Worm (Caenorhabditis elegans): ENCODE results near the gene R05G6.1.

Gene R05G6.1

DNA sequence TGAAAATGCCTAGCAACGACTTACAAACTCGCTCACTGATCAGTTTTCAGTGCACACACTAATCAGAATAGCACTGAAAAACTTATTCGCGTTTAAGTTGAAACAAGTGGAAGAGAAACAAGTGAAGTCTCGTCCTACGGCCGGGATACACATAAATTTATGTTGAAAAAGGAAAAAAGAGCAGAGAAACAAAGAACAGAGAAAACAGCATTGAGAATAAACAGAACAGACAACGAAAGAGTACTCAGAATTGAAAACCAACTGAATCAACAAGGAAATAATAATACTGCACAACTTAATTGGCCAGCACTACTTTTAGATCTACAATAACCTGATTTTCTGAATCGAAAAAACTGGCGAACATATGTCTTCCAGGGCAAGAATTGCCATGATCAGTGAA is 21.9 kb downstream of the R05G6.1 start, which contains the start of gene F49E8.6:
F49E8.6 (minus strand) TSS at position 317 of the 400 bp plus-strand sequence.
- TF ChIP-seq K12H6.12 (tag; optimal IDR thresholded peaks at IDR 0.05) (no peak), F37B4.10 (GFP tag; IDR thresholded peaks at IDR 0.05) (no peak), dox-1 (GFP tag; IDR thresholded peaks at IDR 0.05) (no peak), hmg-1.2 (GFP tag; IDR thresholded peaks at IDR 0.05) (peak; percentile 38; the same call in 1 of the 2 replicates), hlh-26 (GFP tag; conservative IDR thresholded peaks at IDR 0.05) (no peak), ztf-6 (GFP tag; IDR thresholded peaks at IDR 0.05) (no peak)

DNA sequence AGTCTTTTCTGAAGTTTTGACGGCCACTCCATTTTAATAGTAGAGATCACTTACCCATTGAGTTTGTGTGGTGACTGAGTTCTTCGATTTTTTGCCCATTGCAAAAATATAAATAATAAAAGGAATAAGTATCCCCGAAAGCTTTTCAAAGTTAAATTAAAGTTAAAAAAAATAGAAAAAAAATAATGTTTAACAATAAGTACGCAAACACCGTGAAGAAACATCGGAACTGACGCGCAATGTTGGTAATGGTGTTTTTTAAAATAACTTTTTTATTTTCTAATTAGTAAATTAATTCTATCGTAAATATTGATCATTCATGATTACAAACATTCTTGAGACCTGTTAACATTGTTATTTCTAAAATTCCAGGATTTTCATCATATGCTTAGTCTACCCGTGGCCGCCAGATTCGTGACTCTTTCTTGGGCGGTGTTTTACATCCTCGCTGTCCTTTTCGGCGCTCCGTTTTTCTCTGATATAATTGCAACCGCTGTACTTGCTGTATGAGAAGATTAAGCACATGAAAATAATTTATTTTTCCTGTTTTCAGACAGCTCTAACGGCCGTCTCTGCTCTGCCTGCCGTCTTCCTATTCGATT is 23.9 kb downstream of the R05G6.1 start, which contains the start of the genes F49E8.7, F49E8.8 and nprl-2:
F49E8.7 (minus strand) TSS at position 101 of the 602 bp plus-strand sequence.
F49E8.8 (plus strand) TSS at position 373 of the 602 bp plus-strand sequence.
nprl-2 (plus strand) TSS at position 552 of the 602 bp plus-strand sequence.
- TF ChIP-seq F49E8.2 (tag; optimal IDR thresholded peaks at IDR 0.05; ENCODE audit: insufficient read depth): no peak
- no peak for TF ChIP-seq F57C9.4 (tag; optimal IDR thresholded peaks at IDR 0.05)
- no peak for TF ChIP-seq nhr-80 (tag; optimal IDR thresholded peaks at IDR 0.05)
- TF ChIP-seq lag-1 (GFP tag; IDR thresholded peaks at IDR 0.05): no peak
- TF ChIP-seq F22D6.2 (tag; optimal IDR thresholded peaks at IDR 0.05): no peak
- no peak for TF ChIP-seq B0019.2 (GFP tag; conservative IDR thresholded peaks at IDR 0.05)
- TF ChIP-seq lir-1 (GFP tag; conservative IDR thresholded peaks at IDR 0.05): no peak
- no peak for TF ChIP-seq hsf-1 (GFP tag; IDR thresholded peaks at IDR 0.05)
- no peak for TF ChIP-seq hlh-12 (tag; optimal IDR thresholded peaks at IDR 0.05)
- TF ChIP-seq snpc-1.3 (tag; optimal IDR thresholded peaks at IDR 0.05; ENCODE audit: insufficient read depth): no peak

ce11 chrIV:7558653-7559052 is 26.2 kb downstream of the R05G6.1 start:
- TF ChIP-seq nhr-179 (tag; optimal IDR thresholded peaks at IDR 0.05): no peak
- TF ChIP-seq ztf-25 (GFP tag; IDR thresholded peaks at IDR 0.05): 0 out of 2 replicates have a peak, but pooled peaks have one; percentile 32
- TF ChIP-seq akir-1 (GFP tag; optimal IDR thresholded peaks at IDR 0.05): no peak
- no peak for TF ChIP-seq nhr-80 (tag; optimal IDR thresholded peaks at IDR 0.05)
- TF ChIP-seq nfyb-1 (GFP tag; IDR thresholded peaks at IDR 0.05): no peak
- TF ChIP-seq F57C9.4 (tag; optimal IDR thresholded peaks at IDR 0.05): no peak
- TF ChIP-seq him-1 (tag; optimal IDR thresholded peaks at IDR 0.05): no peak
- no peak for TF ChIP-seq ama-1 (optimal IDR thresholded peaks at IDR 0.05)
- TF ChIP-seq ama-1 (GFP tag; optimal IDR thresholded peaks at IDR 0.05): peak in 1 of 2 experiments; percentile 22
- peak; percentile 66 for TF ChIP-seq hrde-1 (tag; optimal IDR thresholded peaks at IDR 0.05; ENCODE audit: borderline replicate concordance)
- no peak for TF ChIP-seq let-526 (GFP tag; IDR thresholded peaks at IDR 0.05)
- no peak for TF ChIP-seq bed-1 (GFP tag; IDR thresholded peaks at IDR 0.05)
- TF ChIP-seq nhr-120 (GFP tag; IDR thresholded peaks at IDR 0.05): no peak
- no peak for TF ChIP-seq C17E4.6 (GFP tag; IDR thresholded peaks at IDR 0.05)
- 0 out of 2 replicates have a peak, but pooled peaks have one; percentile 5 for TF ChIP-seq madf-3 (GFP tag; IDR thresholded peaks at IDR 0.05)
- peak; percentile 27 for TF ChIP-seq mes-4 (tag; optimal IDR thresholded peaks at IDR 0.05)
- TF ChIP-seq athp-1 (tag; optimal IDR thresholded peaks at IDR 0.05): no peak
- TF ChIP-seq sdz-38 (tag; optimal IDR thresholded peaks at IDR 0.05): no peak
- no peak for TF ChIP-seq K12H6.12 (tag; optimal IDR thresholded peaks at IDR 0.05)
- peak; percentile 28 for TF ChIP-seq chd-7 (tag; optimal IDR thresholded peaks at IDR 0.05)
- 0 out of 2 replicates have a peak, but pooled peaks have one; percentile 26 for TF ChIP-seq ekl-4 (GFP tag; IDR thresholded peaks at IDR 0.05)
- TF ChIP-seq F49E8.2 (tag; optimal IDR thresholded peaks at IDR 0.05; ENCODE audit: insufficient read depth): peak; percentile 81
- no peak for TF ChIP-seq pbrm-1 (GFP tag; IDR thresholded peaks at IDR 0.05)
- TF ChIP-seq ztf-28 (GFP tag; IDR thresholded peaks at IDR 0.05): no peak
- peak; percentile 39; the same call in 1 of the 2 replicates for TF ChIP-seq hsf-1 (GFP tag; IDR thresholded peaks at IDR 0.05)
- peak; percentile 32 for TF ChIP-seq snpc-4 (GFP tag; optimal IDR thresholded peaks at IDR 0.05)
- peak in 1 of 4 experiments; percentile 1 for TF ChIP-seq snpc-4 (tag; optimal IDR thresholded peaks at IDR 0.05)
- TF ChIP-seq F23B12.7 (tag; optimal IDR thresholded peaks at IDR 0.05; ENCODE audit: insufficient read depth): no peak
- TF ChIP-seq T07F8.4 (tag; optimal IDR thresholded peaks at IDR 0.05): no peak
- TF ChIP-seq lin-54 (GFP tag; optimal IDR thresholded peaks at IDR 0.05): peak; percentile 30
